Fruit fly (Drosophila melanogaster) whole organism, wandering third instar larva: ENCODE measurements around the gene RSG7.

Experiments used
- Abd-B ChIP-seq: fragments of >200 bp; optimal IDR thresholded peaks from 2 replicates; lab custom pipeline; 2017; ENCODE audit warnings: missing biosample characterization, missing genetic modification characterization
- CG32264 ChIP-seq: fragments of 200-800 bp; sonication (Bioruptor generic); optimal IDR thresholded peaks from 2 replicates; lab custom pipeline; 2016; ENCODE audit warnings: missing biosample characterization, missing genetic modification characterization
- CG9705 ChIP-seq: fragments of 200-800 bp; sonication (Bioruptor generic); optimal IDR thresholded peaks from 2 replicates; lab custom pipeline; 2018; ENCODE audit warnings: missing biosample characterization, mild to moderate bottlenecking, missing genetic modification characterization
- CrebA ChIP-seq: fragments of 200-800 bp; sonication (Bioruptor generic); optimal IDR thresholded peaks from 2 replicates; lab custom pipeline; 2016; ENCODE audit warnings: missing biosample characterization, mild to moderate bottlenecking, missing genetic modification characterization, borderline replicate concordance
- Dfd ChIP-seq: fragments of >200 bp; optimal IDR thresholded peaks from 2 replicates; lab custom pipeline; 2017; ENCODE audit warnings: missing biosample characterization, missing genetic modification characterization
- Dif ChIP-seq: fragments of 200-275, 200-300 bp; sonication (Bioruptor generic); optimal IDR thresholded peaks from 2 replicates; lab custom pipeline; 2018; ENCODE audit warnings: missing biosample characterization, missing genetic modification characterization; ENCODE audit not compliant: partially characterized antibody
- GATAd ChIP-seq: sonication (Bioruptor generic); optimal IDR thresholded peaks from 2 replicates; lab custom pipeline; 2016; ENCODE audit warnings: missing biosample characterization, missing genetic modification characterization
- HLH106 ChIP-seq: fragments of 200-800 bp; optimal IDR thresholded peaks from 3 replicates; lab custom pipeline; 2019; ENCODE audit warnings: missing biosample characterization, mild to moderate bottlenecking, missing genetic modification characterization, moderate library complexity
- Hnf4 ChIP-seq: fragments of 200-800 bp; sonication (Bioruptor generic); optimal IDR thresholded peaks from 2 replicates; lab custom pipeline; 2016; ENCODE audit warnings: missing biosample characterization, mild to moderate bottlenecking, missing genetic modification characterization
- Hr83 ChIP-seq: fragments of 200-300 bp; sonication (Bioruptor generic); optimal IDR thresholded peaks from 2 replicates; lab custom pipeline; 2016; ENCODE audit warnings: missing biosample characterization, mild to moderate bottlenecking, missing genetic modification characterization, moderate library complexity; ENCODE audit not compliant: poor library complexity, severe bottlenecking
- Jra ChIP-seq: sonication (Bioruptor generic); optimal IDR thresholded peaks from 2 replicates; lab custom pipeline; 2016; ENCODE audit warnings: missing biosample characterization, missing genetic modification characterization
- Mio ChIP-seq: sonication (Bioruptor generic); optimal IDR thresholded peaks from 2 replicates; lab custom pipeline; 2016; ENCODE audit warnings: missing biosample characterization, missing genetic modification characterization
- Myc ChIP-seq: fragments of >200 bp; optimal IDR thresholded peaks from 2 replicates; lab custom pipeline; 2017
- N ChIP-seq: fragments of >200 bp; optimal IDR thresholded peaks from 2 replicates; lab custom pipeline; 2018; ENCODE audit warnings: missing biosample characterization, missing external identifiers, missing genetic modification characterization
- OdsH ChIP-seq: fragments of 200-800 bp; sonication (Bioruptor generic); optimal IDR thresholded peaks from 2 replicates; lab custom pipeline; 2016; ENCODE audit warnings: missing biosample characterization, mild to moderate bottlenecking, missing genetic modification characterization
- Rel ChIP-seq, 2 experiments: fragments of 200-800 bp; sonication (Bioruptor generic) in 1 of 2; optimal IDR thresholded peaks; 2 replicates in 1 of 2; 3 replicates in 1 of 2; lab custom pipeline; 2016 to 2019; ENCODE audit warnings: mild to moderate bottlenecking in 2 of 2, missing biosample characterization in 2 of 2, missing genetic modification characterization in 2 of 2, moderate library complexity in 1 of 2
- Vsx2 ChIP-seq: fragments of 200-300, 225-300 bp; sonication (Bioruptor generic); optimal IDR thresholded peaks from 2 replicates; lab custom pipeline; 2018; ENCODE audit warnings: missing biosample characterization, missing genetic modification characterization; ENCODE audit not compliant: partially characterized antibody
- br ChIP-seq: fragments of 200-800 bp; sonication (Bioruptor generic); optimal IDR thresholded peaks from 2 replicates; lab custom pipeline; 2016; ENCODE audit warnings: missing biosample characterization, missing genetic modification characterization
- brk ChIP-seq: fragments of 200-800 bp; sonication (Bioruptor generic); optimal IDR thresholded peaks from 2 replicates; lab custom pipeline; 2016; ENCODE audit warnings: missing biosample characterization, mild to moderate bottlenecking, missing genetic modification characterization
- dl ChIP-seq, 2 experiments: fragments of 175-275, 200-275 bp in 1 of 2; fragments of 200-275 bp in 1 of 2; sonication (Bioruptor generic); optimal IDR thresholded peaks; lab custom pipeline; 2018; ENCODE audit warnings: mild to moderate bottlenecking in 2 of 2, missing biosample characterization in 2 of 2, missing genetic modification characterization in 2 of 2, moderate library complexity in 2 of 2; ENCODE audit not compliant: partially characterized antibody in 2 of 2, insufficient read depth in 1 of 2
- dsf ChIP-seq: sonication (Bioruptor generic); optimal IDR thresholded peaks from 2 replicates; lab custom pipeline; 2016; ENCODE audit warnings: missing biosample characterization, missing genetic modification characterization, borderline replicate concordance
- ey ChIP-seq: fragments of 200-800 bp; sonication (Bioruptor generic); optimal IDR thresholded peaks from 2 replicates; lab custom pipeline; 2016; ENCODE audit warnings: missing biosample characterization, missing genetic modification characterization
- foxo ChIP-seq, 2 experiments: fragments of 200-800 bp; sonication (Bioruptor generic); optimal IDR thresholded peaks; 2 replicates in 1 of 2; 3 replicates in 1 of 2; lab custom pipeline; 2016 to 2017; ENCODE audit warnings: missing biosample characterization in 2 of 2, missing genetic modification characterization in 2 of 2
- h ChIP-seq: fragments of 200-800 bp; sonication (Bioruptor generic); optimal IDR thresholded peaks from 3 replicates; lab custom pipeline; 2016; ENCODE audit warnings: missing biosample characterization, mild to moderate bottlenecking, missing genetic modification characterization
- jim ChIP-seq: fragments of 175-275, 200-325 bp; sonication (Bioruptor generic); optimal IDR thresholded peaks from 2 replicates; lab custom pipeline; 2016; ENCODE audit warnings: missing biosample characterization, mild to moderate bottlenecking, missing genetic modification characterization
- lola ChIP-seq: fragments of >200 bp; optimal IDR thresholded peaks from 2 replicates; lab custom pipeline; 2017; ENCODE audit warnings: missing biosample characterization, missing genetic modification characterization
- psq ChIP-seq: fragments of 200-800 bp; sonication (Bioruptor generic); optimal IDR thresholded peaks from 3 replicates; lab custom pipeline; 2017; ENCODE audit warnings: missing biosample characterization, mild to moderate bottlenecking, missing genetic modification characterization, moderate library complexity
- rgr ChIP-seq: fragments of 200-800 bp; sonication (Bioruptor generic); optimal IDR thresholded peaks from 3 replicates; lab custom pipeline; 2016; ENCODE audit warnings: missing biosample characterization, mild to moderate bottlenecking, missing genetic modification characterization
- sv ChIP-seq: fragments of 200-800 bp; sonication (Bioruptor generic); optimal IDR thresholded peaks from 3 replicates; lab custom pipeline; 2016; ENCODE audit warnings: missing biosample characterization, missing genetic modification characterization
- tai ChIP-seq: sonication (Bioruptor generic); optimal IDR thresholded peaks from 2 replicates; lab custom pipeline; 2016; ENCODE audit warnings: missing biosample characterization, missing genetic modification characterization
- usp ChIP-seq: fragments of >200 bp; optimal IDR thresholded peaks from 2 replicates; lab custom pipeline; 2017; ENCODE audit warnings: missing biosample characterization, missing genetic modification characterization
- woc ChIP-seq: sonication (Bioruptor generic); optimal IDR thresholded peaks from 2 replicates; lab custom pipeline; 2016; ENCODE audit warnings: missing biosample characterization, mild to moderate bottlenecking, missing genetic modification characterization

The RSG7 gene

DNA sequence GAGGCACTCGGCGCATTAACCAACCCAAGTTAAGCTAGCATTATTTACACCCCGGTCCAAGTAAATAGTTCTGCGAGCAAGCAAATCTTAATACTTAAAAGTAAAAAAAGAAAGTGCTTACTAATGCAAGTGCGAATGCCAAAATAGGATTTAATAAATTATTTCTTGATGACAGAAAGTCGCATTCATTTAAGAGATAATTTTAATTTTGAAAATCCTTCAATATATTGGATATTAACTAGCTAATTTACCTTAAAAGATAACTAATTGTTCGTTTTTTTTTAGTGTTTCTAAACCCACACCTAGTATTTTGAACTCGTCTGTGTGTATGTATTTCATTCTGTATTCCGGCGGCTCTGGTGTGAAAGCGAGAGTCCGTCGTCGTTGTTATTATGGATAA, 10.5 kb upstream of the RSG7 start:
- TF ChIP-seq psq (GFP tag; lab: Kevin White, UChicago): no peak
- TF ChIP-seq OdsH (GFP tag; lab: Kevin White, UChicago): no peak
- TF ChIP-seq rgr (GFP tag; lab: Kevin White, UChicago): no peak
- TF ChIP-seq tai (GFP tag; lab: Kevin White, UChicago): no peak
- TF ChIP-seq Abd-B: no peak
- TF ChIP-seq Hr83 (GFP tag; lab: Kevin White, UChicago): no peak
- TF ChIP-seq Myc: no peak
- peak; percentile 16 for TF ChIP-seq sv
- no peak for TF ChIP-seq Hnf4

DNA sequence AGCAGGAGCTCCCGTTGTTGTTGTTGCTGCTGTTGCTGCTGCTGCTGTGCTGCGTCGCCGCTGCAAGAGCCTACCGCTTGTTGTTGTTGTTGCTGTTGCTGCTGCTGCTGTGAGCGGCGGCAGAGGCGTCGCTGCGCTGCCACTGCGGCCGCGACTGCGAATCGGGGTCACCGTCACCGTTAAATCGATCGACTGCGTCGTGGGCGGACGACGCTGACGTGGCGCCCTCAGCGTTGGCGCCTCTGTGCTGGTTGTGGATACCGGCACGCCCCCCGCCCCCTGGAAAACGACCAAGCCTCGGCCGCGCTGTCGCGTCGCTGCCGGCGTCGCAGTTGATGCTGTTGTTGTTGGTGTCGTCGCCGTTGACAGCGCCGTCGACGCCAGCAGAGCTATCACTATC, 5.3 kb upstream of the RSG7 start:
- TF ChIP-seq GATAd (GFP tag; lab: Kevin White, UChicago) (no peak), OdsH (GFP tag; lab: Kevin White, UChicago) (no peak), Dfd (peak; percentile 35), dl (GFP tag; optimal IDR thresholded peaks at IDR 0.05; lab: Kevin White, UChicago; ENCODE audit: insufficient read depth in 1 of 2, partially characterized antibody in 2 of 2) (no peak), psq (GFP tag; lab: Kevin White, UChicago) (no peak), dsf (GFP tag; lab: Kevin White, UChicago) (no peak)

DNA sequence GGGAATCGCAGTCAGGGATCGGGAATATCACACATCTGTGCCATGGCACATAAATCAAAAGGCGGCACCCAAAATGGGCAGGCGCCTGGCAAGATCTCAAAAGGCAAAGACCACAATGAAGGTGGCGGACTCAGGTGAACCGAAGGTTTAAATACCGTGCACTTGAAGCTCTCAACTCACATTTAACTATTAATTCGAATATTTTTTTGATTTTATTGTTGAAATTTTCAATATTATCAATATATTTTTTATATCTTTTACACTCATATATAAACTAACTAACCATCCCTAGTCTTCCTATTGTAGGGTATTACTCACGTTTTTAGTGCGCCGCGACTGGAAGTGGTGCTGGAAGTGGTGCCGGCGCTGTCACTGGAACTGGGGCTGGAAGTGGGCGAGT, 4.7 kb upstream of the RSG7 start:
- TF ChIP-seq ey (GFP tag; lab: Kevin White, UChicago) (no peak), OdsH (GFP tag; lab: Kevin White, UChicago) (no peak), CG9705 (GFP tag; lab: Kevin White, UChicago) (no peak), GATAd (GFP tag; lab: Kevin White, UChicago) (no peak), Vsx2 (GFP tag; lab: Kevin White, UChicago) (no peak), brk (GFP tag; lab: Kevin White, UChicago) (no peak), br (GFP tag; lab: Kevin White, UChicago) (no peak), Abd-B (no peak), Hr83 (GFP tag; lab: Kevin White, UChicago) (no peak), tai (GFP tag; lab: Kevin White, UChicago) (no peak), dsf (GFP tag; lab: Kevin White, UChicago) (no peak), Dfd (no peak), jim (GFP tag; lab: Kevin White, UChicago) (no peak), HLH106 (no peak), psq (GFP tag; lab: Kevin White, UChicago) (no peak), CG32264 (no peak), usp (GFP tag; lab: Kevin White, UChicago) (no peak), h (GFP tag; lab: Kevin White, UChicago) (no peak), Hnf4 (no peak)

DNA sequence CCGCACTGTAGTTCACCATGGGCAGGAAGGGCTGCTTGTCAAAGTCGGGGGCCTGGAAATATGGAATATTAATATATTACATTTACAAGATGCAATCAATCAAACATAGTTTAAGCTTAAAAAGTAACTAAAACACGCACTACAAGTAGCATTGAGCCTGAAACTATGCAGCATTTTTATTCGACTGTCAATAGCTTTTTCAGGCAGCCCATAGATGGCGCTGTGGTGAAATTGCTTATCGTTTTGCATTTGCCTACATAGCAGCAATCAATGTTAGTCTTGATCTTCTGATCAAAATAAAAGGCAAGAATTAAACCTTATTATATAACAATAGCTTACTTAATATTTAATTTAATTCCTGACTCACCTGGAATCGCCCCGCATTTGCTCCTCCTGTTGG, 2.3 kb upstream of the RSG7 start:
- TF ChIP-seq Jra (GFP tag; lab: Kevin White, UChicago) (no peak), Mio (GFP tag; lab: Kevin White, UChicago) (no peak), dsf (GFP tag; lab: Kevin White, UChicago) (no peak), N (GFP tag; lab: Kevin White, UChicago) (no peak), tai (GFP tag; lab: Kevin White, UChicago) (no peak)
- TF ChIP-seq, all 38 proteins: peak for 0

DNA sequence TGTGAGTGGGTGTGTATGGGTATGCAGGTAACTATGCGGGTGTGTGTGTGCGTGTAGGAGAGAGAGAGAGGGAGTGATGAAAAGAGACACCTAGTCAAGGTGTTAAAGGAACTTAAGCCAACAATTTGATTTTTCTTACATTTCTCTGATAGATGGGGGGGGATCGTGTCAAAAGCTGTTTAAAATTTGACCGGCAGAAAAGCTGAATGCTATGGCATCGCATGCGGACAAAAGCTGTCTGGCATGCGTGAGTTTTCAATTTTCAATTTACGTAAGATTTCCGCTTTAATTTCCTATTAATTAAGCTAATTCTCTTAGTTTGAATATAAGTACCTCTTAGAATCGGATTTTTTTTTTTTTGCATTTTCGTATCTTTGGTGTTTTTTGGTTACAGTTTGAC, 4.3 kb downstream of the RSG7 start:
- TF ChIP-seq Vsx2 (GFP tag; lab: Kevin White, UChicago): peak; percentile 82
- no peak for TF ChIP-seq Dfd
- TF ChIP-seq dsf (GFP tag; lab: Kevin White, UChicago): no peak
- TF ChIP-seq CG9705 (GFP tag; lab: Kevin White, UChicago): no peak
- TF ChIP-seq dl (GFP tag; optimal IDR thresholded peaks at IDR 0.05; lab: Kevin White, UChicago; ENCODE audit: insufficient read depth in 1 of 2, partially characterized antibody in 2 of 2): peak; percentile 58 to 83
- peak; percentile 98 for TF ChIP-seq Dif (GFP tag; lab: Kevin White, UChicago)
- TF ChIP-seq, all 38 proteins: peak for 3

DNA sequence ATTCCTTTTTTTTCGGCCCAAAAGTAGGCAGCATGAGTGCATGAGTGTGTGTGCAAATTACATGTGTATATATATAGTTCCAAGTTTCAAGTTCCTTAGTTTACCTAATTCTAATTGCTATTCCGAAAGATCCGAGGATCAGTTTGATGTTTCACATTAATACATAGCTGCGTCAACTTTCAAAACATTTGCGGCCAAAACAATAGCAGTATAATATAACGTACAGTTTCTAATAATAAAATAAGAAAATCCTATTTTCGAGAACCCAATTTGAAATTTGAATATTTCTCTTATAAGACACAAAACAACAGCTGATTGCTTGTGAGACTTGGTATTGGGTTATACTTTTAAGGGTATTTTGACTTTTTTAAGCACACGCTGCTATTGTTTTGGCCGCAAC, 5.2 kb downstream of the RSG7 start:
- TF ChIP-seq N (GFP tag; lab: Kevin White, UChicago) (no peak), GATAd (GFP tag; lab: Kevin White, UChicago) (no peak), sv (no peak), Dfd (no peak), br (GFP tag; lab: Kevin White, UChicago) (no peak), Rel (GFP tag; optimal IDR thresholded peaks at IDR 0.05; lab: Kevin White, UChicago) (no peak), Rel (tag; optimal IDR thresholded peaks at IDR 0.05; lab: Kevin White, UChicago) (no peak), jim (GFP tag; lab: Kevin White, UChicago) (no peak), CrebA (no peak), Mio (GFP tag; lab: Kevin White, UChicago) (no peak), ey (GFP tag; lab: Kevin White, UChicago) (no peak), foxo (GFP tag; optimal IDR thresholded peaks at IDR 0.05; lab: Kevin White, UChicago) (no peak), OdsH (GFP tag; lab: Kevin White, UChicago) (no peak), h (GFP tag; lab: Kevin White, UChicago) (no peak), Hnf4 (no peak), woc (GFP tag; lab: Kevin White, UChicago) (no peak), dl (GFP tag; optimal IDR thresholded peaks at IDR 0.05; lab: Kevin White, UChicago; ENCODE audit: insufficient read depth in 1 of 2, partially characterized antibody in 2 of 2) (no peak), dsf (GFP tag; lab: Kevin White, UChicago) (no peak), CG32264 (no peak), Hr83 (GFP tag; lab: Kevin White, UChicago) (no peak), lola (GFP tag; lab: Kevin White, UChicago) (no peak)
- TF ChIP-seq, all 38 proteins: peak for 0
